Fruit fly (Drosophila melanogaster): Measurements from ENCODE around the gene twin.

The twin gene

dm6 chr3R:24230423-24231205 lies 8.8 kb upstream of the twin start, which contains the start of gene mask (continued):
- TF ChIP-seq usp (GFP tag; optimal IDR thresholded peaks at IDR 0.05) (no peak), H2.0 (GFP tag; IDR thresholded peaks at IDR 0.05) (peak; percentile 70; the same call in 1 of the 2 replicates), yki (optimal IDR thresholded peaks at IDR 0.05) (no peak), Dp (GFP tag; optimal IDR thresholded peaks at IDR 0.05) (peak; percentile 46), CG14710 (tag; optimal IDR thresholded peaks at IDR 0.05) (peak; percentile 77), gt (GFP tag; IDR thresholded peaks at IDR 0.05) (peak; percentile 40; the same call in 1 of the 2 replicates), CG10209 (GFP tag; optimal IDR thresholded peaks at IDR 0.05) (peak; percentile 74), MESR4 (GFP tag; optimal IDR thresholded peaks at IDR 0.05) (peak; percentile 84), Dip2 (GFP tag; IDR thresholded peaks at IDR 0.05) (no peak), trh (GFP tag; optimal IDR thresholded peaks at IDR 0.05) (peak; percentile 34), onecut (GFP tag; IDR thresholded peaks at IDR 0.05) (peak; percentile 74), CG8089 (GFP tag; optimal IDR thresholded peaks at IDR 0.05) (peak; percentile 86), odd (GFP tag; optimal IDR thresholded peaks at IDR 0.05) (peak; percentile 73), CG9876 (GFP tag; optimal IDR thresholded peaks at IDR 0.05) (peak; percentile 94), CG31388 (GFP tag; optimal IDR thresholded peaks at IDR 0.05) (no peak), HLH54F (GFP tag; optimal IDR thresholded peaks at IDR 0.05) (peak; percentile 48), CG6689 (GFP tag; IDR thresholded peaks at IDR 0.05) (0 out of 2 replicates have a peak, but pooled peaks have one; percentile 24), Antp (GFP tag; optimal IDR thresholded peaks at IDR 0.05) (peak; percentile 56), pfk (GFP tag; optimal IDR thresholded peaks at IDR 0.05) (peak; percentile 70), dysf (GFP tag; IDR thresholded peaks at IDR 0.05) (peak; percentile 65; the same call in 2 of the 3 replicates), dan (GFP tag; IDR thresholded peaks at IDR 0.05) (no peak), cas (GFP tag; IDR thresholded peaks at IDR 0.05) (no peak; the same call in 1 of the 2 replicates), insv (GFP tag; optimal IDR thresholded peaks at IDR 0.05) (peak in 1 of 2 experiments; percentile 71), tap (tag; optimal IDR thresholded peaks at IDR 0.05) (no peak), Sry-δ (GFP tag; optimal IDR thresholded peaks at IDR 0.05) (peak; percentile 90), CG12219 (GFP tag; optimal IDR thresholded peaks at IDR 0.05) (peak; percentile 72), Xrp1 (GFP tag; IDR thresholded peaks at IDR 0.05) (no peak), p53 (GFP tag; optimal IDR thresholded peaks at IDR 0.05) (peak; percentile 74), CG1832 (GFP tag; optimal IDR thresholded peaks at IDR 0.05) (peak; percentile 94), Dek (tag; optimal IDR thresholded peaks at IDR 0.05) (no peak), CG10267 (tag; optimal IDR thresholded peaks at IDR 0.05) (peak; percentile 69), Sin3A (optimal IDR thresholded peaks at IDR 0.05) (peak; percentile 43), run (tag; optimal IDR thresholded peaks at IDR 0.05) (no peak), fru (optimal IDR thresholded peaks at IDR 0.05) (no peak), sd (tag; optimal IDR thresholded peaks at IDR 0.05) (no peak), CG34422 (GFP tag; IDR thresholded peaks at IDR 0.05) (peak; percentile 79), CoRest (tag; optimal IDR thresholded peaks at IDR 0.05) (peak; percentile 63), CG1647 (GFP tag; optimal IDR thresholded peaks at IDR 0.05) (peak; percentile 37), maf-S (GFP tag; optimal IDR thresholded peaks at IDR 0.05) (peak; percentile 63), cato (GFP tag; optimal IDR thresholded peaks at IDR 0.05; ENCODE audit: borderline replicate concordance) (peak; percentile 61), hbn (GFP tag; IDR thresholded peaks at IDR 0.05; ENCODE audit: partially characterized antibody) (no peak), corto (GFP tag; optimal IDR thresholded peaks at IDR 0.05) (no peak), Optix (GFP tag; IDR thresholded peaks at IDR 0.05) (0 out of 3 replicates have a peak, but pooled peaks have one; percentile 59), CG1792 (GFP tag; optimal IDR thresholded peaks at IDR 0.05) (peak; percentile 0), Hmx (GFP tag; optimal IDR thresholded peaks at IDR 0.05) (peak; percentile 27), Hand (GFP tag; optimal IDR thresholded peaks at IDR 0.05) (peak; percentile 67), mirr (GFP tag; optimal IDR thresholded peaks at IDR 0.05) (peak; percentile 94), aop (GFP tag; IDR thresholded peaks at IDR 0.05) (no peak), CG5953 (GFP tag; IDR thresholded peaks at IDR 0.05) (peak; percentile 62; the same call in 1 of the 2 replicates), kni (GFP tag; optimal IDR thresholded peaks at IDR 0.05) (peak; percentile 70)
